Worm (Caenorhabditis elegans): Measurements from ENCODE around the gene col-105.

ce11 chrIV:1367041-1367440 is 8.0 kb upstream of the col-105 start:
- TF ChIP-seq nhr-76 (tag; optimal IDR thresholded peaks at IDR 0.05), result no peak
- no peak for TF ChIP-seq unc-39 (tag; optimal IDR thresholded peaks at IDR 0.05)
- TF ChIP-seq sptf-1 (tag; optimal IDR thresholded peaks at IDR 0.05), result no peak
- TF ChIP-seq lin-13 (tag; optimal IDR thresholded peaks at IDR 0.05), result no peak
- no peak for TF ChIP-seq pha-4 (tag; optimal IDR thresholded peaks at IDR 0.05)
- no peak for TF ChIP-seq unc-62 (GFP tag; optimal IDR thresholded peaks at IDR 0.05)
- TF ChIP-seq elt-1 (tag; optimal IDR thresholded peaks at IDR 0.05; ENCODE audit: borderline replicate concordance, insufficient read depth), result no peak
- TF ChIP-seq ztf-11 (tag; optimal IDR thresholded peaks at IDR 0.05), result no peak
- TF ChIP-seq lsy-2 (tag; optimal IDR thresholded peaks at IDR 0.05), result no peak

Data from whole organism, mixed stage, embryonic.